Fruit fly (Drosophila melanogaster) whole organism, embryonic: ENCODE results near the gene CG14840.
A peak's percentile ranks its signal among the peaks of the same experiment; 100 is the strongest.

Experiments used
- Aef1 ChIP-seq: fragments of 200-800 bp; sonication (Bioruptor generic); IDR thresholded peaks from 3 replicates; pipeline ENCODE4 v1.3.6; 2022; ENCODE audit warnings: missing biosample characterization, missing genetic modification characterization
- Awh ChIP-seq: fragments of 200-800 bp; sonication (Bioruptor generic); IDR thresholded peaks from 2 replicates; pipeline ENCODE4, ENCODE4 v1.3.6; 2022; ENCODE audit warnings: missing biosample characterization, missing genetic modification characterization
- B-H1 ChIP-seq: fragments of 200-800 bp; sonication (Bioruptor generic); IDR thresholded peaks from 3 replicates; pipeline ENCODE4 v1.3.6; 2022; ENCODE audit warnings: missing biosample characterization, missing genetic modification characterization
- CG10267 ChIP-seq: fragments of 200-800 bp; sonication (Bioruptor generic); optimal IDR thresholded peaks from 2 replicates; lab custom pipeline; 2018; ENCODE audit warnings: missing biosample characterization, mild to moderate bottlenecking, missing genetic modification characterization, moderate library complexity
- CG10654 ChIP-seq: fragments of 200-800 bp; sonication (Bioruptor generic); optimal IDR thresholded peaks from 2 replicates; lab custom pipeline; 2016; ENCODE audit warnings: missing biosample characterization, missing genetic modification characterization
- CG12236 ChIP-seq: fragments of 200-800 bp; sonication (Bioruptor generic); optimal IDR thresholded peaks from 2 replicates; lab custom pipeline; 2016; ENCODE audit warnings: missing biosample characterization, missing genetic modification characterization
- CG12391 ChIP-seq: fragments of 200-800 bp; sonication (Bioruptor generic); optimal IDR thresholded peaks from 3 replicates; lab custom pipeline; 2018; ENCODE audit warnings: missing biosample characterization, mild to moderate bottlenecking, missing genetic modification characterization, moderate library complexity
- CG12769 ChIP-seq: fragments of 200-800 bp; sonication (Bioruptor generic); optimal IDR thresholded peaks from 2 replicates; lab custom pipeline; 2019; ENCODE audit warnings: missing biosample characterization, mild to moderate bottlenecking, missing genetic modification characterization, moderate library complexity
- CG18599 ChIP-seq: fragments of 200-800 bp; sonication (Bioruptor generic); optimal IDR thresholded peaks from 3 replicates; lab custom pipeline; 2017; ENCODE audit warnings: missing biosample characterization, missing genetic modification characterization, mild to moderate bottlenecking, moderate library complexity, missing genetic modification reagents
- CG2889 ChIP-seq: fragments of 200-800 bp; sonication (Bioruptor generic); IDR thresholded peaks from 3 replicates; pipeline ENCODE4 v1.3.6; 2022; ENCODE audit warnings: missing biosample characterization, missing genetic modification characterization
- CG30020 ChIP-seq: fragments of 200-800 bp; optimal IDR thresholded peaks from 2 replicates; lab custom pipeline; 2019; ENCODE audit warnings: missing biosample characterization, mild to moderate bottlenecking, missing genetic modification characterization, moderate library complexity
- CG30431 ChIP-seq: fragments of 200-800 bp; sonication (Bioruptor generic); optimal IDR thresholded peaks from 2 replicates; lab custom pipeline; 2017; ENCODE audit warnings: missing biosample characterization, missing genetic modification characterization
- CG32772 ChIP-seq: fragments of 200-800 bp; sonication (Bioruptor generic); IDR thresholded peaks from 2 replicates; pipeline ENCODE4 v1.3.6; 2022; ENCODE audit warnings: missing biosample characterization, missing genetic modification characterization
- CG5245 ChIP-seq: fragments of 200-800 bp; sonication (Bioruptor generic); optimal IDR thresholded peaks from 3 replicates; lab custom pipeline; 2016; ENCODE audit warnings: missing biosample characterization, missing genetic modification characterization
- CG6175 ChIP-seq: fragments of 200-800 bp; sonication (Bioruptor generic); IDR thresholded peaks from 3 replicates; pipeline ENCODE4 v1.3.6; 2022; ENCODE audit warnings: missing biosample characterization, missing genetic modification characterization
- CG6683 ChIP-seq: fragments of 200-800 bp; sonication (Bioruptor generic); optimal IDR thresholded peaks from 2 replicates; lab custom pipeline; 2017; ENCODE audit warnings: missing biosample characterization, mild to moderate bottlenecking, missing genetic modification characterization, missing genetic modification reagents
- CG7928 ChIP-seq: fragments of 200-800 bp; sonication (Bioruptor generic); optimal IDR thresholded peaks from 2 replicates; lab custom pipeline; 2017; ENCODE audit warnings: missing biosample characterization, mild to moderate bottlenecking, missing genetic modification characterization
- CG8944 ChIP-seq: fragments of 200-800 bp; sonication (Bioruptor generic); optimal IDR thresholded peaks from 3 replicates; lab custom pipeline; 2016; ENCODE audit warnings: missing biosample characterization, missing genetic modification characterization
- CG9609 ChIP-seq: fragments of 200-800 bp; sonication (Bioruptor generic); optimal IDR thresholded peaks from 3 replicates; lab custom pipeline; 2016; ENCODE audit warnings: missing biosample characterization, missing genetic modification characterization
- CTCF ChIP-seq: fragments of 200-800 bp; sonication (Bioruptor generic); optimal IDR thresholded peaks from 2 replicates; lab custom pipeline; 2017; ENCODE audit warnings: missing biosample characterization, mild to moderate bottlenecking, missing genetic modification characterization, moderate library complexity
- CoRest ChIP-seq: fragments of 200-800 bp; sonication (Bioruptor generic); optimal IDR thresholded peaks from 3 replicates; lab custom pipeline; 2018; ENCODE audit warnings: missing biosample characterization, mild to moderate bottlenecking, missing genetic modification characterization, moderate library complexity
- Dad ChIP-seq: fragments of 200-800 bp; sonication (Bioruptor generic); optimal IDR thresholded peaks from 3 replicates; lab custom pipeline; 2016; ENCODE audit warnings: missing biosample characterization, missing genetic modification characterization
- Dek ChIP-seq: fragments of 200-800 bp; sonication (Bioruptor generic); optimal IDR thresholded peaks from 3 replicates; lab custom pipeline; 2019; ENCODE audit warnings: missing biosample characterization, mild to moderate bottlenecking, missing genetic modification characterization, moderate library complexity
- Dfd ChIP-seq, 2 experiments: fragments of >200 bp; optimal IDR thresholded peaks; 2 replicates each; lab custom pipeline; 2017; ENCODE audit warnings: missing biosample characterization in 2 of 2, missing genetic modification characterization in 2 of 2
- Dll ChIP-seq: fragments of 200-800 bp; sonication (Bioruptor generic); IDR thresholded peaks from 4 replicates; pipeline ENCODE4 v1.3.6; 2022; ENCODE audit warnings: missing biosample characterization, missing genetic modification characterization; ENCODE audit not compliant: partially characterized antibody
- Gsc ChIP-seq: fragments of 200-800 bp; sonication (Bioruptor generic); IDR thresholded peaks from 2 replicates; pipeline ENCODE4 v1.3.6; 2022; ENCODE audit warnings: missing biosample characterization, missing genetic modification characterization
- Kr ChIP-seq: fragments of 200-800 bp; sonication (Bioruptor generic); optimal IDR thresholded peaks from 2 replicates; lab custom pipeline; 2017; ENCODE audit warnings: missing biosample characterization, mild to moderate bottlenecking, missing genetic modification characterization
- Med ChIP-seq: fragments of 200-800 bp; sonication (Bioruptor generic); peaks from one replicate; lab custom pipeline; 2016; ENCODE audit warnings: missing biosample characterization, missing genetic modification characterization, mild to moderate bottlenecking, inconsistent platforms, moderate library complexity
- NK7.1 ChIP-seq: fragments of 200-800 bp; sonication (Bioruptor generic); optimal IDR thresholded peaks from 3 replicates; lab custom pipeline; 2016; ENCODE audit warnings: missing biosample characterization, missing genetic modification characterization
- Nf-YC ChIP-seq: fragments of 200-800 bp; optimal IDR thresholded peaks from 3 replicates; lab custom pipeline; 2019; ENCODE audit warnings: missing biosample characterization, mild to moderate bottlenecking, missing genetic modification characterization, moderate library complexity
- Spps ChIP-seq: fragments of 200-800 bp; sonication (Bioruptor generic); optimal IDR thresholded peaks from 2 replicates; lab custom pipeline; 2018; ENCODE audit warnings: missing biosample characterization, mild to moderate bottlenecking, missing genetic modification characterization
- Sry-β ChIP-seq: fragments of 200-800 bp; sonication (Bioruptor generic); optimal IDR thresholded peaks from 2 replicates; lab custom pipeline; 2018; ENCODE audit warnings: missing biosample characterization, mild to moderate bottlenecking, missing genetic modification characterization, moderate library complexity
- Tbp ChIP-seq: fragments of >200 bp; optimal IDR thresholded peaks from 2 replicates; lab custom pipeline; 2018; ENCODE audit warnings: missing biosample characterization, missing genetic modification characterization
- Xbp1 ChIP-seq: fragments of 200-800 bp; sonication (Bioruptor generic); optimal IDR thresholded peaks from 3 replicates; lab custom pipeline; 2016; ENCODE audit warnings: missing biosample characterization, mild to moderate bottlenecking, missing genetic modification characterization
- bigmax ChIP-seq: fragments of 200-800 bp; sonication (Bioruptor generic); optimal IDR thresholded peaks from 2 replicates; lab custom pipeline; 2018; ENCODE audit warnings: missing biosample characterization, mild to moderate bottlenecking, missing genetic modification characterization
- bowl ChIP-seq: fragments of 200-800 bp; sonication (Bioruptor generic); IDR thresholded peaks from 2 replicates; pipeline ENCODE4 v1.3.6; 2022; ENCODE audit warnings: missing biosample characterization, missing genetic modification characterization
- corto ChIP-seq: fragments of 200-800 bp; sonication (Bioruptor generic); optimal IDR thresholded peaks from 2 replicates; lab custom pipeline; 2016; ENCODE audit warnings: missing biosample characterization, mild to moderate bottlenecking, missing genetic modification characterization, moderate library complexity
- dmrt99B ChIP-seq: fragments of 200-800 bp; sonication (Bioruptor generic); optimal IDR thresholded peaks from 2 replicates; lab custom pipeline; 2018; ENCODE audit warnings: missing biosample characterization, mild to moderate bottlenecking, missing genetic modification characterization, moderate library complexity
- jing ChIP-seq: fragments of 200-800 bp; sonication (Bioruptor generic); optimal IDR thresholded peaks from 2 replicates; lab custom pipeline; 2018; ENCODE audit warnings: missing biosample characterization, mild to moderate bottlenecking, missing genetic modification characterization
- jumu ChIP-seq: fragments of 200-800 bp; sonication (Bioruptor generic); optimal IDR thresholded peaks from 3 replicates; lab custom pipeline; 2016; ENCODE audit warnings: missing biosample characterization, missing genetic modification characterization
- mam ChIP-seq: fragments of 200-800 bp; sonication (Bioruptor generic); optimal IDR thresholded peaks from 3 replicates; lab custom pipeline; 2016; ENCODE audit warnings: missing biosample characterization, missing genetic modification characterization
- otp ChIP-seq: fragments of 200-800 bp; sonication (Bioruptor generic); IDR thresholded peaks from 3 replicates; pipeline ENCODE4, ENCODE4 v1.3.6; 2022; ENCODE audit warnings: missing biosample characterization, missing genetic modification characterization
- prd ChIP-seq, 3 experiments: fragments of >200 bp in 2 of 3; fragments of 200-800 bp in 1 of 3; sonication (Bioruptor generic) in 1 of 3; optimal IDR thresholded peaks in 2 of 3; IDR thresholded peaks in 1 of 3; 2 replicates in 2 of 3; 3 replicates in 1 of 3; pipeline versions ENCODE4 v1.3.6 to Lab custom; 2017 to 2022; ENCODE audit warnings: missing biosample characterization in 1 of 3, missing genetic modification characterization in 1 of 3
- shn ChIP-seq: fragments of 200-800 bp; sonication (Bioruptor generic); optimal IDR thresholded peaks from 3 replicates; lab custom pipeline; 2016; ENCODE audit warnings: missing biosample characterization, missing genetic modification characterization
- slp2 ChIP-seq: fragments of 200-800 bp; sonication (Bioruptor generic); optimal IDR thresholded peaks from 2 replicates; lab custom pipeline; 2016; ENCODE audit warnings: missing biosample characterization, missing genetic modification characterization
- sna ChIP-seq: fragments of 200-800 bp; sonication (Bioruptor generic); IDR thresholded peaks from 2 replicates; pipeline ENCODE4 v1.3.6; 2022; ENCODE audit warnings: missing biosample characterization, missing genetic modification characterization; ENCODE audit not compliant: partially characterized antibody
- sqz ChIP-seq: fragments of 200-800 bp; sonication (Bioruptor generic); optimal IDR thresholded peaks from 3 replicates; lab custom pipeline; 2018; ENCODE audit warnings: missing biosample characterization, mild to moderate bottlenecking, missing genetic modification characterization
- tio ChIP-seq: fragments of 200-800 bp; sonication (Bioruptor generic); optimal IDR thresholded peaks from 2 replicates; lab custom pipeline; 2017; ENCODE audit warnings: missing biosample characterization, missing genetic modification characterization, inconsistent platforms
- vfl ChIP-seq: fragments of 200-800 bp; sonication (Bioruptor generic); optimal IDR thresholded peaks from 2 replicates; lab custom pipeline; 2016; ENCODE audit warnings: missing biosample characterization, missing genetic modification characterization
- zfh1 ChIP-seq: fragments of 200-800 bp; sonication (Bioruptor generic); IDR thresholded peaks from 3 replicates; pipeline ENCODE4 v1.3.6; 2022; ENCODE audit warnings: missing biosample characterization, missing genetic modification characterization

Gene CG14840

DNA sequence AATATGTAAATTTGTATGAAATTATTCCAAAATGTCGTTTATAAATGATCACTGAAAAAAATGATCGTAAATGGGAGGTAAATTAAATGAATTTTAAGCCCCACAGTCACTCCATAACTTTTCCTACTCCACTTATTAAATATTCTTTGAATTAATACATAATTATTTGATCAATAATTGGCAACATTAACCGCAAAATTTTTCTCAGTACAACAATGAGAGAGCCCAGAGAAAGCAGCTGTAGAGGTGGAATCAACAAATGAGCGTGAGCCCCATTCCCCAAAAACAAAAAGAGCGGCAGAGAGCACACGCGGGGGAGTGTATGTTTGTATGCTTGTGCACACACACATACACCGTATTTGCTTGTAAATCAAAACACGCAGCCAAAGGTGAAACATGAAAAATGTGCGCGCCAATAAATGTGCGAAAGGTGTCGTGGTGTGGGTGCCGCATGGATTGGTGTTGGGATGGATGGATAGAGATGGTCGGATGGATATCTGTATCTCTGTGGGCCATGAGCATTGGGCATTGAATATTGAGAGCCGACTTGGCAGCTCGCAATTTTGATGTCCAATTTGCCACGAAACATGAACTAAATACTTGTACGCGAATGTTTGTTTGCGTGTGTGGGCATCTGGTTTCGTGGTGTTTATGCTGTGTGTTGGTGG, 22.9 kb upstream of the CG14840 start (continued):
- TF ChIP-seq CG30431 (GFP tag; lab: Kevin White, UChicago): peak; percentile 96
- peak; percentile 92 for TF ChIP-seq Dad (GFP tag; lab: Kevin White, UChicago)
- TF ChIP-seq CG9609 (GFP tag; lab: Kevin White, UChicago): peak; percentile 92
- TF ChIP-seq Spps (tag; lab: Kevin White, UChicago): peak; percentile 96
- TF ChIP-seq otp (GFP tag; lab: Robert Waterston, UW): no peak
- TF ChIP-seq CoRest: peak; percentile 99
- TF ChIP-seq CG6683 (GFP tag; lab: Kevin White, UChicago): peak; percentile 96
- TF ChIP-seq CG7928 (GFP tag; lab: Kevin White, UChicago): peak; percentile 83
- peak; percentile 93 for TF ChIP-seq corto (GFP tag; lab: Kevin White, UChicago)
- peak; percentile 92 for TF ChIP-seq slp2 (GFP tag; lab: Kevin White, UChicago)
- peak; percentile 95 for TF ChIP-seq mam (GFP tag; lab: Kevin White, UChicago)
- TF ChIP-seq Med: peak; percentile 99
- TF ChIP-seq NK7.1: peak; percentile 60
- TF ChIP-seq sna (GFP tag; lab: Robert Waterston, UW): no peak
- peak; percentile 90 for TF ChIP-seq jumu (GFP tag; lab: Kevin White, UChicago)
- TF ChIP-seq CTCF (GFP tag; lab: Kevin White, UChicago): peak; percentile 73
- peak; percentile 88 for TF ChIP-seq CG8944
- peak; percentile 98 for TF ChIP-seq CG18599 (GFP tag; lab: Kevin White, UChicago)
- TF ChIP-seq CG2889 (GFP tag; lab: Robert Waterston, UW): no peak
- TF ChIP-seq CG30020: peak; percentile 86
- TF ChIP-seq Xbp1 (GFP tag; lab: Kevin White, UChicago): peak; percentile 99
- TF ChIP-seq CG12769 (tag; lab: Kevin White, UChicago): peak; percentile 98
- peak; percentile 98 for TF ChIP-seq jing (GFP tag; lab: Kevin White, UChicago)
- TF ChIP-seq CG6175: no peak
- no peak for TF ChIP-seq Dll
- peak; percentile 98 for TF ChIP-seq CG10654 (GFP tag; lab: Kevin White, UChicago)
- peak; percentile 96 for TF ChIP-seq CG10267
- peak; percentile 67 for TF ChIP-seq Sry-β (GFP tag; lab: Kevin White, UChicago)
- TF ChIP-seq tio: peak; percentile 98
- TF ChIP-seq Dfd (GFP tag; optimal IDR thresholded peaks at IDR 0.05; lab: Kevin White, UChicago): peak in 1 of 2 experiments; percentile 89
- TF ChIP-seq Awh (GFP tag; lab: Robert Waterston, UW): no peak
- TF ChIP-seq shn (GFP tag; lab: Kevin White, UChicago): peak; percentile 87
- TF ChIP-seq vfl (GFP tag; lab: Kevin White, UChicago): peak; percentile 95
- TF ChIP-seq B-H1 (GFP tag; lab: Robert Waterston, UW): no peak
- peak; percentile 96 for TF ChIP-seq sqz (GFP tag; lab: Kevin White, UChicago)
- TF ChIP-seq dmrt99B: peak; percentile 99
- no peak for TF ChIP-seq Kr (GFP tag; lab: Kevin White, UChicago)
- TF ChIP-seq prd (optimal IDR thresholded peaks at IDR 0.05; lab: Kevin White, UChicago): no peak
- TF ChIP-seq prd (GFP tag; IDR thresholded peaks at IDR 0.05; lab: Robert Waterston, UW): no peak
- TF ChIP-seq CG32772 (GFP tag; lab: Robert Waterston, UW): no peak
- TF ChIP-seq Nf-YC: peak; percentile 89
- TF ChIP-seq CG12391: peak; percentile 99
- TF ChIP-seq Gsc (GFP tag; lab: Robert Waterston, UW): no peak
- peak; percentile 99 for TF ChIP-seq Dek (tag; lab: Kevin White, UChicago)
- TF ChIP-seq CG5245 (GFP tag; lab: Kevin White, UChicago): peak; percentile 98
- no peak for TF ChIP-seq zfh1 (GFP tag; lab: Robert Waterston, UW)
- peak; percentile 89 for TF ChIP-seq CG12236 (GFP tag; lab: Kevin White, UChicago)
- no peak for TF ChIP-seq Tbp (GFP tag; lab: Kevin White, UChicago)
- peak; percentile 69 for TF ChIP-seq bigmax
- TF ChIP-seq bowl (GFP tag; lab: Robert Waterston, UW): no peak
- no peak for TF ChIP-seq Aef1 (GFP tag; lab: Robert Waterston, UW)
